Fruit fly (Drosophila melanogaster): ENCODE data around the gene CG8607.

dm6 chr3L:7339216-7339742 is 19.4 kb downstream of the CG8607 start, which contains the start of the genes lark and eco:
- TF ChIP-seq Dip3 (GFP tag; optimal IDR thresholded peaks at IDR 0.05) (no peak), CG18764 (GFP tag; optimal IDR thresholded peaks at IDR 0.05) (no peak), ind (GFP tag; optimal IDR thresholded peaks at IDR 0.05) (no peak), usp (GFP tag; optimal IDR thresholded peaks at IDR 0.05) (no peak), zfh2 (GFP tag; optimal IDR thresholded peaks at IDR 0.05) (no peak), CG10654 (GFP tag; optimal IDR thresholded peaks at IDR 0.05) (no peak), CTCF (GFP tag; optimal IDR thresholded peaks at IDR 0.05) (no peak), CG9797 (GFP tag; optimal IDR thresholded peaks at IDR 0.05) (peak; percentile 92), CG2129 (GFP tag; IDR thresholded peaks at IDR 0.05; ENCODE audit: partially characterized antibody) (no peak), inv (GFP tag; IDR thresholded peaks at IDR 0.05; ENCODE audit: partially characterized antibody) (no peak), gro (GFP tag; optimal IDR thresholded peaks at IDR 0.05) (no peak), E2f1 (GFP tag; IDR thresholded peaks at IDR 0.05) (no peak), bigmax (GFP tag; optimal IDR thresholded peaks at IDR 0.05) (no peak)
